Worm (Caenorhabditis elegans) whole organism, L4 larva: Measurements from ENCODE around the gene col-128.

Experiments
- F26F4.8 ChIP-seq: fragments of 200-800 bp; sonication (Bioruptor generic); conservative IDR thresholded peaks from 2 replicates; pipeline ENCODE4 v1.3.6; 2022; ENCODE audit warnings: missing genetic modification characterization, missing compliant biosample characterization
- R02D3.7 ChIP-seq: fragments of 150-350 bp; sonication (generic microtip); optimal IDR thresholded peaks from 3 replicates; lab custom pipeline; 2014; ENCODE audit warnings: missing biosample characterization, missing genetic modification characterization
- T20F7.1 ChIP-seq: fragments of 200-800 bp; sonication (Bioruptor generic); optimal IDR thresholded peaks from 2 replicates; lab custom pipeline; 2018; ENCODE audit warnings: mild to moderate bottlenecking, missing genetic modification characterization, missing compliant biosample characterization
- Y48G9A.11 ChIP-seq: fragments of 200-800 bp; sonication (Bioruptor generic); IDR thresholded peaks from 2 replicates; pipeline ENCODE4 v1.3.6; 2022; ENCODE audit warnings: missing genetic modification reagents, missing genetic modification characterization, missing compliant biosample characterization
- ZK546.5 ChIP-seq, 2 experiments: sonication (generic microtip); optimal IDR thresholded peaks; 2 replicates each; lab custom pipeline; 2017; ENCODE audit warnings: missing biosample characterization in 2 of 2, missing genetic modification characterization in 2 of 2
- aly-2 ChIP-seq: sonication (generic microtip); optimal IDR thresholded peaks from 2 replicates; lab custom pipeline; 2018; ENCODE audit warnings: missing biosample characterization, missing genetic modification characterization
- attf-4 ChIP-seq: sonication (generic microtip); optimal IDR thresholded peaks from 3 replicates; lab custom pipeline; 2017; ENCODE audit warnings: missing biosample characterization, missing genetic modification characterization
- ceh-28 ChIP-seq: fragments of 150-350 bp; optimal IDR thresholded peaks from 2 replicates; lab custom pipeline; 2014; ENCODE audit warnings: missing biosample characterization, missing genetic modification reagents, missing genetic modification characterization
- ceh-32 ChIP-seq: sonication (generic microtip); optimal IDR thresholded peaks from 2 replicates; lab custom pipeline; 2016; ENCODE audit warnings: mild to moderate bottlenecking, missing genetic modification characterization, missing compliant biosample characterization; ENCODE audit not compliant: poor library complexity
- ceh-62 ChIP-seq: sonication (generic microtip); optimal IDR thresholded peaks from 2 replicates; lab custom pipeline; 2017; ENCODE audit warnings: missing biosample characterization, missing genetic modification characterization
- ceh-82 ChIP-seq: sonication (generic microtip); optimal IDR thresholded peaks from 2 replicates; lab custom pipeline; 2017; ENCODE audit warnings: missing biosample characterization, missing genetic modification characterization
- cey-2 ChIP-seq: sonication (generic microtip); optimal IDR thresholded peaks from 3 replicates; lab custom pipeline; 2017; ENCODE audit warnings: missing genetic modification characterization, mild to moderate bottlenecking, missing compliant biosample characterization, antibody characterized with exemption, borderline replicate concordance; ENCODE audit not compliant: insufficient read depth
- ctbp-1 ChIP-seq: fragments of 200-800 bp; sonication (Bioruptor generic); IDR thresholded peaks from 2 replicates; pipeline ENCODE4 v1.3.6; 2022; ENCODE audit warnings: missing genetic modification reagents, missing genetic modification characterization, missing compliant biosample characterization
- daf-12 ChIP-seq: fragments of 150-350 bp; optimal IDR thresholded peaks from 2 replicates; lab custom pipeline; 2014; ENCODE audit warnings: missing biosample characterization, missing genetic modification reagents, missing genetic modification characterization
- daf-16 ChIP-seq, 3 experiments: sonication (generic microtip); optimal IDR thresholded peaks; 2 replicates each; lab custom pipeline; 2016 to 2017; ENCODE audit warnings: missing genetic modification characterization in 3 of 3, missing genetic modification reagents in 3 of 3, mild to moderate bottlenecking in 2 of 3, missing compliant biosample characterization in 2 of 3, missing biosample characterization in 1 of 3, moderate library complexity in 1 of 3
- daf-19 ChIP-seq: fragments of 200-800 bp; sonication (Bioruptor generic); conservative IDR thresholded peaks from 2 replicates; pipeline ENCODE4 v1.3.6; 2022; ENCODE audit warnings: missing genetic modification characterization, missing compliant biosample characterization
- dmd-6 ChIP-seq: fragments of 200-800 bp; sonication (Bioruptor generic); IDR thresholded peaks from 2 replicates; pipeline ENCODE4 v1.3.6; 2022; ENCODE audit warnings: missing genetic modification reagents, missing genetic modification characterization, missing compliant biosample characterization
- dmd-9 ChIP-seq: fragments of 200-800 bp; sonication (Bioruptor generic); IDR thresholded peaks from 2 replicates; pipeline ENCODE4 v1.3.6; 2022; ENCODE audit warnings: missing genetic modification reagents, missing genetic modification characterization, missing compliant biosample characterization
- duxl-1 ChIP-seq: sonication (generic microtip); optimal IDR thresholded peaks from 2 replicates; lab custom pipeline; 2016; ENCODE audit warnings: mild to moderate bottlenecking, missing genetic modification characterization, moderate library complexity, missing compliant biosample characterization; ENCODE audit not compliant: poor library complexity
- dve-1 ChIP-seq: sonication (generic microtip); optimal IDR thresholded peaks from 2 replicates; lab custom pipeline; 2017; ENCODE audit warnings: antibody characterized with exemption, mild to moderate bottlenecking, missing genetic modification characterization, missing compliant biosample characterization; ENCODE audit not compliant: insufficient read depth
- egl-43 ChIP-seq: fragments of 200-800 bp; sonication (Bioruptor generic); IDR thresholded peaks from 2 replicates; pipeline ENCODE4 v1.3.6; 2022; ENCODE audit warnings: missing genetic modification reagents, missing genetic modification characterization, missing compliant biosample characterization
- fkh-10 ChIP-seq: fragments of 150-350 bp; optimal IDR thresholded peaks from 2 replicates; lab custom pipeline; 2014; ENCODE audit warnings: missing biosample characterization, missing genetic modification reagents, missing genetic modification characterization
- fos-1 ChIP-seq: fragments of 150-350 bp; optimal IDR thresholded peaks from 2 replicates; lab custom pipeline; 2014; ENCODE audit warnings: missing biosample characterization, missing genetic modification characterization
- jun-1 ChIP-seq: fragments of 150-350 bp; optimal IDR thresholded peaks from 2 replicates; lab custom pipeline; 2014; ENCODE audit warnings: missing biosample characterization, missing genetic modification reagents, missing genetic modification characterization
- lin-15B ChIP-seq: fragments of 150-350 bp; sonication (generic microtip); optimal IDR thresholded peaks from 3 replicates; lab custom pipeline; 2014; ENCODE audit warnings: missing biosample characterization, missing genetic modification characterization
- lin-29 ChIP-seq: fragments of 200-800 bp; sonication (Bioruptor generic); IDR thresholded peaks from 2 replicates; pipeline ENCODE4 v1.3.6; 2022; ENCODE audit warnings: missing genetic modification reagents, missing genetic modification characterization, missing compliant biosample characterization
- lin-38 ChIP-seq: fragments of 200-800 bp; sonication (Bioruptor generic); IDR thresholded peaks from 2 replicates; pipeline ENCODE4 v1.3.6; 2022; ENCODE audit warnings: missing genetic modification reagents, missing genetic modification characterization, missing compliant biosample characterization
- madf-9 ChIP-seq: fragments of 200-800 bp; sonication (Bioruptor generic); conservative IDR thresholded peaks from 2 replicates; pipeline ENCODE4 v1.3.6; 2022; ENCODE audit warnings: missing genetic modification reagents, missing genetic modification characterization, missing compliant biosample characterization
- mdl-1 ChIP-seq, 2 experiments: fragments of 150-350 bp in 1 of 2; sonication (generic microtip) in 1 of 2; optimal IDR thresholded peaks; 2 replicates each; lab custom pipeline; 2014 to 2017; ENCODE audit warnings: missing biosample characterization in 2 of 2, missing genetic modification characterization in 2 of 2
- mes-2 ChIP-seq: sonication (generic microtip); optimal IDR thresholded peaks from 2 replicates; lab custom pipeline; 2016; ENCODE audit warnings: missing genotype, mild to moderate bottlenecking, missing genetic modification characterization, missing compliant biosample characterization; ENCODE audit not compliant: poor library complexity, severe bottlenecking
- mxl-2 ChIP-seq: fragments of 200-800 bp; sonication (Bioruptor generic); conservative IDR thresholded peaks from 2 replicates; pipeline ENCODE4 v1.3.6; 2022; ENCODE audit warnings: missing genetic modification reagents, missing genetic modification characterization, missing compliant biosample characterization
- mxl-3 ChIP-seq: fragments of 200-800 bp; sonication (Bioruptor generic); optimal IDR thresholded peaks from 2 replicates; lab custom pipeline; 2018; ENCODE audit warnings: mild to moderate bottlenecking, missing genetic modification characterization, missing compliant biosample characterization
- nhr-10 ChIP-seq: fragments of 150-350 bp; optimal IDR thresholded peaks from 2 replicates; lab custom pipeline; 2014; ENCODE audit warnings: missing biosample characterization, missing genetic modification characterization
- nhr-102 ChIP-seq: sonication (generic microtip); optimal IDR thresholded peaks from 2 replicates; lab custom pipeline; 2016; ENCODE audit warnings: mild to moderate bottlenecking, missing genetic modification characterization, moderate library complexity, missing compliant biosample characterization
- nhr-25 ChIP-seq: sonication (generic microtip); optimal IDR thresholded peaks from 2 replicates; lab custom pipeline; 2017; ENCODE audit warnings: missing genetic modification characterization, mild to moderate bottlenecking, missing compliant biosample characterization, antibody characterized with exemption, moderate library complexity, borderline replicate concordance; ENCODE audit not compliant: insufficient read depth
- nhr-28 ChIP-seq: fragments of 150-350 bp; optimal IDR thresholded peaks from 2 replicates; lab custom pipeline; 2014; ENCODE audit warnings: missing biosample characterization, missing genetic modification characterization
- nhr-42 ChIP-seq: fragments of 200-800 bp; sonication (Bioruptor generic); IDR thresholded peaks from 2 replicates; pipeline ENCODE4 v1.3.6; 2022; ENCODE audit warnings: missing genetic modification characterization, missing compliant biosample characterization
- nhr-48 ChIP-seq: sonication (generic microtip); optimal IDR thresholded peaks from 2 replicates; lab custom pipeline; 2016; ENCODE audit warnings: mild to moderate bottlenecking, missing genetic modification characterization, missing compliant biosample characterization
- nhr-6 ChIP-seq: fragments of 150-350 bp; optimal IDR thresholded peaks from 2 replicates; lab custom pipeline; 2014; ENCODE audit warnings: missing biosample characterization, missing genetic modification characterization
- php-3 ChIP-seq: fragments of 200-800 bp; sonication (Bioruptor generic); IDR thresholded peaks from 2 replicates; pipeline ENCODE4 v1.3.6; 2022; ENCODE audit warnings: missing genetic modification reagents, missing genetic modification characterization, missing compliant biosample characterization
- pqm-1 ChIP-seq: sonication (generic microtip); optimal IDR thresholded peaks from 2 replicates; lab custom pipeline; 2017; ENCODE audit warnings: missing biosample characterization, missing genetic modification characterization
- rbr-2 ChIP-seq: sonication (generic microtip); optimal IDR thresholded peaks from 2 replicates; lab custom pipeline; 2016; ENCODE audit warnings: missing genotype, missing genetic modification characterization, missing compliant biosample characterization
- set-16 ChIP-seq: fragments of 200-800 bp; sonication (Bioruptor generic); IDR thresholded peaks from 2 replicates; pipeline ENCODE4 v1.3.6; 2022; ENCODE audit warnings: missing genetic modification reagents, missing genetic modification characterization, missing compliant biosample characterization
- snpc-1.2 ChIP-seq: fragments of 200-800 bp; sonication (Bioruptor generic); IDR thresholded peaks from 2 replicates; pipeline ENCODE4 v1.3.6; 2022; ENCODE audit warnings: missing genetic modification reagents, missing genetic modification characterization, missing compliant biosample characterization
- spr-3 ChIP-seq: fragments of 200-800 bp; sonication (Bioruptor generic); optimal IDR thresholded peaks from 2 replicates; lab custom pipeline; 2018; ENCODE audit warnings: mild to moderate bottlenecking, missing genetic modification characterization, missing compliant biosample characterization
- tag-97 ChIP-seq: fragments of 200-800 bp; sonication (Bioruptor generic); IDR thresholded peaks from 2 replicates; pipeline ENCODE4 v1.3.6; 2022; ENCODE audit warnings: missing genetic modification characterization, missing compliant biosample characterization
- tra-1 ChIP-seq: fragments of 200-800 bp; sonication (Bioruptor generic); IDR thresholded peaks from 2 replicates; pipeline ENCODE4 v1.3.6; 2022; ENCODE audit warnings: missing genetic modification reagents, missing genetic modification characterization, missing compliant biosample characterization
- unc-130 ChIP-seq: sonication (generic microtip); optimal IDR thresholded peaks from 2 replicates; lab custom pipeline; 2016; ENCODE audit warnings: missing genetic modification reagents, missing genetic modification characterization, missing compliant biosample characterization
- zfp-3 ChIP-seq: fragments of 200-800 bp; sonication (Bioruptor generic); conservative IDR thresholded peaks from 2 replicates; pipeline ENCODE4 v1.3.6; 2022; ENCODE audit warnings: missing genetic modification reagents, missing genetic modification characterization, missing compliant biosample characterization
- ztf-7 ChIP-seq: fragments of 150-350 bp; optimal IDR thresholded peaks from 2 replicates; lab custom pipeline; 2014; ENCODE audit warnings: missing biosample characterization, missing genetic modification characterization

col-128 gene

DNA sequence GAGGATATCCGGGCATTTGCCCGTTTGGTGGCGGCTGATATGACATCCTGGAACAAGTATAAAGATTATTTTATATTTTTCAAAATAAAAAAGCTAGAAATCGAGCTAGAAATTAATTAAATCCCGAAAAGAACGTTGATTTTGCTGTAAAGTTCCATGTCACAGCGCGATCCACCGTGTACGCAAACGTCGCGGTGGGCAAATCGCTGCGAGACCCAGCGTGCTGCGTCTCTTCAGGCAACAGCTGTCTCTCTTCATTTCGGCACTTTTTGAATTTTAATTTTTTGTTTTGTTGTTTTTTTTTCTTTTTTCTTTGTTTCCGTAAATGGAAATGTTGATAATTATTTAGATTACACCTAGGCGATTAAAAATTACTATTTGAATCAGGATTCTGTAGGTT is 14.4 kb upstream of the col-128 start, which contains the start of gene sec-24.1 (continued):
- TF ChIP-seq lin-15B (tag; lab: Kevin White, UChicago) (no peak), mdl-1 (tag; optimal IDR thresholded peaks at IDR 0.05; lab: Kevin White, UChicago) (peak; percentile 25 to 40), nhr-48 (tag; lab: Kevin White, UChicago) (peak; percentile 61), nhr-42 (no peak), lin-38 (peak; percentile 80), nhr-102 (tag; lab: Kevin White, UChicago) (peak; percentile 91), ceh-28 (no peak), spr-3 (GFP tag; lab: Kevin White, UChicago) (peak; percentile 28), nhr-25 (tag; lab: Kevin White, UChicago) (peak; percentile 50), ZK546.5 (tag; optimal IDR thresholded peaks at IDR 0.05; lab: Kevin White, UChicago) (peak in 1 of 2 experiments; percentile 18), nhr-28 (tag; lab: Kevin White, UChicago) (peak; percentile 55), Y48G9A.11 (GFP tag; lab: Robert Waterston, UW) (no peak), nhr-10 (peak; percentile 44), cey-2 (no peak), ceh-62 (tag; lab: Kevin White, UChicago) (no peak), zfp-3 (GFP tag; lab: Robert Waterston, UW) (0 out of 2 replicates have a peak, but pooled peaks have one; percentile 55), madf-9 (peak; percentile 55; the same call in 1 of the 2 replicates), dve-1 (peak; percentile 95), ztf-7 (peak; percentile 73), php-3 (GFP tag; lab: Robert Waterston, UW) (peak; percentile 65; the same call in 1 of the 2 replicates), tra-1 (GFP tag; lab: Robert Waterston, UW) (no peak), aly-2 (tag; lab: Kevin White, UChicago) (no peak), fos-1 (tag; lab: Kevin White, UChicago) (no peak), daf-16 (GFP tag; optimal IDR thresholded peaks at IDR 0.05; lab: Kevin White, UChicago) (peak in 1 of 2 experiments; percentile 58), daf-16 (tag; optimal IDR thresholded peaks at IDR 0.05; lab: Kevin White, UChicago) (peak; percentile 54), unc-130 (GFP tag; lab: Kevin White, UChicago) (peak; percentile 28), dmd-9 (GFP tag; lab: Robert Waterston, UW) (no peak), mxl-3 (peak; percentile 25), fkh-10 (GFP tag; lab: Kevin White, UChicago) (peak; percentile 42), jun-1 (peak; percentile 53), ctbp-1 (GFP tag; lab: Robert Waterston, UW) (peak; percentile 71), nhr-6 (peak; percentile 90), F26F4.8 (GFP tag; lab: Robert Waterston, UW) (no peak), attf-4 (tag; lab: Kevin White, UChicago) (no peak), duxl-1 (tag; lab: Kevin White, UChicago) (peak; percentile 87), pqm-1 (tag; lab: Kevin White, UChicago) (no peak), snpc-1.2 (GFP tag; lab: Robert Waterston, UW) (0 out of 2 replicates have a peak, but pooled peaks have one; percentile 16), R02D3.7 (tag; lab: Kevin White, UChicago) (no peak), ceh-82 (tag; lab: Kevin White, UChicago) (no peak), set-16 (GFP tag; lab: Robert Waterston, UW) (peak; percentile 49; the same call in 1 of the 2 replicates), T20F7.1 (GFP tag; lab: Kevin White, UChicago) (peak; percentile 71), ceh-32 (tag; lab: Kevin White, UChicago) (no peak), rbr-2 (tag; lab: Kevin White, UChicago) (peak; percentile 82), egl-43 (no peak), lin-29 (GFP tag; lab: Robert Waterston, UW) (peak; percentile 62; the same call in 1 of the 2 replicates), daf-12 (tag; lab: Kevin White, UChicago) (no peak), daf-19 (no peak), tag-97 (GFP tag; lab: Robert Waterston, UW) (no peak), mxl-2 (GFP tag; lab: Robert Waterston, UW) (no peak), dmd-6 (GFP tag; lab: Robert Waterston, UW) (peak; percentile 54), mes-2 (tag; lab: Kevin White, UChicago) (peak; percentile 93)
